Fruit fly (Drosophila melanogaster): ENCODE measurements around the gene Actn.

Actn gene

DNA sequence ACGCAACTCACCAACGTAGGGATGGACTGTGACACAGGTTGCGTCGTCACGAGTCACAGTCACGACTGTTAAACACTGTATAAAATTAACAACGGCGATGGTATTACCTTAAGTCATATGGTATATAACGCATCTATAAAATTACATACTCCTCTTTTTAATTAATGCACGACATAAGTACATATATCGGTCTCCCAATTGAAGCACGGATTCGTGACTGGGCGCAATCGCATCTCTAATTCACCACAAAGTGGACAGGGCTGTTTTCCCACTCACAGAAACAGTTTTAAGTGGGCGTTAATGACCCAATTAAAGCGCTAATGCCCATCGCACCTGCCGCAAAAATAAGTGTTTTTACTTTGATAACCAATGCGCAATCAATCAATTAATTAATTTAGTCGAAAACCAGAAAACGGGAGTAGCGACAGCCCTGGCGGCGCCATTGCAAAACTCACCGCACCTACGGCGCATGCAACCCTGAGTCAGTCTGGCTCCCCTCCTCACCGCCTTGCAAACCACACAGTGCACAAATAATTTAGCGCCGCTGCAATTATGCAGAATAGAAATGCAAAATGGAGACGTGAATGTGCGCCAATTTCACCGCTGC lies 696 bp downstream of the Actn start, which contains the start of gene CG4313 (continued):
- TF ChIP-seq Eip93F (GFP tag; optimal IDR thresholded peaks at IDR 0.05) (no peak), Eip78C (GFP tag) (peak; percentile 88), Gug (GFP tag; IDR thresholded peaks at IDR 0.05) (0 out of 2 replicates have a peak, but pooled peaks have one; percentile 26), vri (GFP tag; optimal IDR thresholded peaks at IDR 0.05) (peak; percentile 68), CG16779 (tag; optimal IDR thresholded peaks at IDR 0.05) (no peak), Sox102F (GFP tag; optimal IDR thresholded peaks at IDR 0.05) (peak; percentile 62), CG9139 (GFP tag; optimal IDR thresholded peaks at IDR 0.05) (peak; percentile 43), topi (GFP tag; optimal IDR thresholded peaks at IDR 0.05) (peak; percentile 77), CG8632 (GFP tag; optimal IDR thresholded peaks at IDR 0.05) (peak; percentile 42), dac (GFP tag; optimal IDR thresholded peaks at IDR 0.05) (peak; percentile 3), cyc (GFP tag; optimal IDR thresholded peaks at IDR 0.05) (peak; percentile 82), Met (GFP tag; optimal IDR thresholded peaks at IDR 0.05) (peak; percentile 76), CG1621 (tag; optimal IDR thresholded peaks at IDR 0.05) (peak; percentile 42), esn (GFP tag; optimal IDR thresholded peaks at IDR 0.05) (peak; percentile 81), Sox15 (GFP tag; optimal IDR thresholded peaks at IDR 0.05) (peak; percentile 65), OdsH (GFP tag; optimal IDR thresholded peaks at IDR 0.05) (peak; percentile 71), CG8119 (GFP tag; IDR thresholded peaks at IDR 0.05) (0 out of 3 replicates have a peak, but pooled peaks have one; percentile 32), CG7368 (GFP tag; optimal IDR thresholded peaks at IDR 0.05) (peak; percentile 38), CG8319 (GFP tag; optimal IDR thresholded peaks at IDR 0.05) (peak; percentile 61), Ets21C (GFP tag; optimal IDR thresholded peaks at IDR 0.05) (peak; percentile 72), Sox14 (GFP tag; optimal IDR thresholded peaks at IDR 0.05) (peak; percentile 82), Hr39 (GFP tag; optimal IDR thresholded peaks at IDR 0.05) (peak; percentile 75), salr (GFP tag; optimal IDR thresholded peaks at IDR 0.05) (peak; percentile 5 to 40), pdm3 (GFP tag; optimal IDR thresholded peaks at IDR 0.05) (peak; percentile 76), Smox (GFP tag; optimal IDR thresholded peaks at IDR 0.05) (peak; percentile 74), Hr4 (GFP tag; optimal IDR thresholded peaks at IDR 0.05) (peak; percentile 64), dsx (GFP tag; optimal IDR thresholded peaks at IDR 0.05; ENCODE audit: poor library complexity, severe bottlenecking) (peak; percentile 33), lz (GFP tag; optimal IDR thresholded peaks at IDR 0.05) (peak; percentile 84), CG3919 (GFP tag; optimal IDR thresholded peaks at IDR 0.05) (peak; percentile 63), CG11902 (GFP tag; optimal IDR thresholded peaks at IDR 0.05) (peak; percentile 41), CG31627 (GFP tag; optimal IDR thresholded peaks at IDR 0.05) (peak; percentile 81), CG34406 (GFP tag; optimal IDR thresholded peaks at IDR 0.05) (peak; percentile 64)

DNA sequence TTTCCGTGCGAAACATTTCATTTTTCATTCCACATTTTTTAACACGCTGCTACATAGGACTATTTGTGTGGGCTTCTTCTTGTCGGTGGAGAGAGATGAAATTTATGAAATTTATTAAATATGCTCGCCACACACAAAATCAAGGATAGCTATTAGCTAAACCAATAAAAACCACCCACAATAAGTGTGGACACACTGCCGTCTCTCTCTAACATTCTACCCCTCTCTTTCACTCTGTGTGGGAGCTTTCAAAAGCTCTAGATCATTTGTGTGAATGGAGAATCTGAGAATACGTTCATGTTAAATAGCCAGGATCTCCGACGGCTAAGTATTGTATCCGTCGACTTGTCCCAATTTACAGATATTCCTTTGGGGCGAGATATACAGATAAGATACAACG lies 4.5 kb downstream of the Actn start:
- TF ChIP-seq CG6854 (GFP tag; optimal IDR thresholded peaks at IDR 0.05) (no peak), CG3919 (GFP tag; optimal IDR thresholded peaks at IDR 0.05) (no peak), CG8632 (GFP tag; optimal IDR thresholded peaks at IDR 0.05) (no peak), pdm3 (GFP tag; optimal IDR thresholded peaks at IDR 0.05) (no peak), dsx (GFP tag; optimal IDR thresholded peaks at IDR 0.05; ENCODE audit: poor library complexity, severe bottlenecking) (no peak), CG16779 (tag; optimal IDR thresholded peaks at IDR 0.05) (no peak)

DNA sequence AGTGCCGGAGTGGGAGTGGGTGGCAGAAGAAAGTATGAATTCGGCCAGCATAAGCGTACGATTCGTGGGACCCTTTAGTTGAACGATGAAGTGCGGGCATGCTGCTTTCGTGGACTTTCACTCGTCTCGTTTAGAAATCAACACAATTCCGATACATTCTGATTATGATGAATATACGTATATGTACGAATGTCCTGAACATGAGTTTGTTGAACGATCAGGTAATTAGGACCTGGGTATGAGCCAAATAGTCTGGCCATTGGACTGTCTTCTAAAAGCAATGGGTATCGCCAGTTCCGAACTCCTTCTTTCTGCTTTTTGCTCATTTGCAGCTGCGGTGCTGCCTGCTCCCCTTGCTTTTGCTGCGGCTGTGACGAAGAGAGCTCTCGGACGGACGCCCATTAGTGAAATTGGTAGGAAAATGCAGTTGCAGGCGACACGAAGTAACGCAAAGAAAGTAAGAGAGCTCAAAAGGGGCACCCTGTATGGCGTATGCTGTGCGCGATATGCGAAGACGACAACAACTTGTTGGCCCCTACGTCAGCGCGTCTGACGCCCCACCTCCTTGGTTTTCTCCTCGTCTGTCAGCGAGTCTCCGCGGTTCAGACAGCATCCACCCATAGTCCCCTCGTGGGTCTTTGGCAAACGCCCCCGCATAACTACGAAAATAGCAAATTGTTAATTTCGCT lies 5.2 kb downstream of the Actn start:
- peak; percentile 72 for TF ChIP-seq CG32006 (GFP tag; optimal IDR thresholded peaks at IDR 0.05)
- TF ChIP-seq svp (GFP tag): peak; percentile 68
- TF ChIP-seq Hr39 (GFP tag; optimal IDR thresholded peaks at IDR 0.05): peak; percentile 28
- peak; percentile 0 for TF ChIP-seq Smox (GFP tag; optimal IDR thresholded peaks at IDR 0.05)
- TF ChIP-seq Eip78C (GFP tag): peak; percentile 81
- peak; percentile 7 for TF ChIP-seq Blimp-1 (GFP tag; optimal IDR thresholded peaks at IDR 0.05)
- TF ChIP-seq CG6854 (GFP tag; optimal IDR thresholded peaks at IDR 0.05): peak; percentile 38
- TF ChIP-seq Sox14 (GFP tag; optimal IDR thresholded peaks at IDR 0.05): peak; percentile 28
- TF ChIP-seq Hr4 (GFP tag; optimal IDR thresholded peaks at IDR 0.05): peak; percentile 59
- peak; percentile 47 for TF ChIP-seq CG4318 (GFP tag; optimal IDR thresholded peaks at IDR 0.05)
- peak; percentile 40 for TF ChIP-seq topi (GFP tag; optimal IDR thresholded peaks at IDR 0.05)
- TF ChIP-seq CG16779 (tag; optimal IDR thresholded peaks at IDR 0.05): no peak
- TF ChIP-seq pdm3 (GFP tag; optimal IDR thresholded peaks at IDR 0.05): peak; percentile 23
- TF ChIP-seq CG15336 (GFP tag; IDR thresholded peaks at IDR 0.05): peak; percentile 24; the same call in 1 of the 2 replicates
- no peak for TF ChIP-seq Eip93F (GFP tag; optimal IDR thresholded peaks at IDR 0.05)
- TF ChIP-seq CG31627 (GFP tag; optimal IDR thresholded peaks at IDR 0.05): peak; percentile 44
- TF ChIP-seq achi (GFP tag; optimal IDR thresholded peaks at IDR 0.05): peak; percentile 8
- no peak for TF ChIP-seq fd85E (GFP tag; optimal IDR thresholded peaks at IDR 0.05)
- TF ChIP-seq CG11762 (GFP tag; optimal IDR thresholded peaks at IDR 0.05; ENCODE audit: insufficient read depth): no peak
- no peak for TF ChIP-seq dsx (GFP tag; optimal IDR thresholded peaks at IDR 0.05; ENCODE audit: poor library complexity, severe bottlenecking)
- TF ChIP-seq Met (GFP tag; optimal IDR thresholded peaks at IDR 0.05): peak; percentile 53
- TF ChIP-seq CG6808 (GFP tag; optimal IDR thresholded peaks at IDR 0.05): peak; percentile 15
- TF ChIP-seq Gug (GFP tag; IDR thresholded peaks at IDR 0.05): no peak
- TF ChIP-seq dac (GFP tag; optimal IDR thresholded peaks at IDR 0.05): no peak
- peak; percentile 24 for TF ChIP-seq Lpt (GFP tag; optimal IDR thresholded peaks at IDR 0.05)
- TF ChIP-seq OdsH (GFP tag; optimal IDR thresholded peaks at IDR 0.05): peak; percentile 34
